Fruit fly (Drosophila melanogaster) whole organism, embryonic: Measurements from ENCODE around the gene CG33293.

Experiments used
- Ada2b ChIP-seq: fragments of 200-800 bp; sonication (Bioruptor generic); IDR thresholded peaks from 2 replicates; pipeline ENCODE4 v1.3.6; 2022; ENCODE audit warnings: missing biosample characterization, missing genetic modification characterization
- Atf-2 ChIP-seq: fragments of 200-800 bp; sonication (Bioruptor generic); optimal IDR thresholded peaks from 2 replicates; lab custom pipeline; 2016; ENCODE audit warnings: missing biosample characterization, missing genetic modification characterization
- CG10209 ChIP-seq: fragments of 200-800 bp; sonication (Bioruptor generic); optimal IDR thresholded peaks from 3 replicates; lab custom pipeline; 2017; ENCODE audit warnings: missing biosample characterization, mild to moderate bottlenecking, missing genetic modification characterization, missing genetic modification reagents
- CG17186 ChIP-seq: fragments of 200-800 bp; sonication (Bioruptor generic); optimal IDR thresholded peaks from 3 replicates; lab custom pipeline; 2017; ENCODE audit warnings: missing biosample characterization, missing genetic modification reagents, missing genetic modification characterization
- CG17359 ChIP-seq: fragments of 200-800 bp; sonication (Bioruptor generic); optimal IDR thresholded peaks from 3 replicates; lab custom pipeline; 2018; ENCODE audit warnings: missing biosample characterization, mild to moderate bottlenecking, missing genetic modification characterization, moderate library complexity
- CG1832 ChIP-seq: fragments of 200-800 bp; sonication (Bioruptor generic); optimal IDR thresholded peaks from 2 replicates; lab custom pipeline; 2017; ENCODE audit warnings: missing biosample characterization, mild to moderate bottlenecking, missing genetic modification characterization, inconsistent platforms
- CG18476 ChIP-seq: fragments of 200-800 bp; sonication (Bioruptor generic); optimal IDR thresholded peaks from 2 replicates; lab custom pipeline; 2016; ENCODE audit warnings: missing biosample characterization, mild to moderate bottlenecking, missing genetic modification characterization
- CG2199 ChIP-seq: fragments of 200-800 bp; sonication (Bioruptor generic); IDR thresholded peaks from 3 replicates; pipeline ENCODE4 v1.3.6; 2022; ENCODE audit warnings: missing biosample characterization, missing genetic modification characterization
- CG32772 ChIP-seq: fragments of 200-800 bp; sonication (Bioruptor generic); IDR thresholded peaks from 2 replicates; pipeline ENCODE4 v1.3.6; 2022; ENCODE audit warnings: missing biosample characterization, missing genetic modification characterization
- CG4617 ChIP-seq: fragments of 200-800 bp; sonication (Bioruptor generic); optimal IDR thresholded peaks from 3 replicates; lab custom pipeline; 2016; ENCODE audit warnings: missing biosample characterization, missing genetic modification characterization, borderline replicate concordance
- CG4820 ChIP-seq: fragments of 200-800 bp; sonication (Bioruptor generic); optimal IDR thresholded peaks from 3 replicates; lab custom pipeline; 2016; ENCODE audit warnings: missing biosample characterization, missing genetic modification characterization
- CG6813 ChIP-seq: fragments of 200-800 bp; sonication (Bioruptor generic); optimal IDR thresholded peaks from 2 replicates; lab custom pipeline; 2017; ENCODE audit warnings: missing biosample characterization, missing genetic modification characterization, mild to moderate bottlenecking, moderate library complexity, missing genetic modification reagents
- CG7556 ChIP-seq: fragments of 200-800 bp; sonication (Bioruptor generic); optimal IDR thresholded peaks from 2 replicates; lab custom pipeline; 2017; ENCODE audit warnings: missing biosample characterization, mild to moderate bottlenecking, missing genetic modification characterization
- CG8478 ChIP-seq: fragments of >200 bp; optimal IDR thresholded peaks from 2 replicates; lab custom pipeline; 2018
- CG8765 ChIP-seq: fragments of 200-800 bp; sonication (Bioruptor generic); IDR thresholded peaks from 2 replicates; pipeline ENCODE4 v1.3.6; 2022; ENCODE audit warnings: missing biosample characterization, missing genetic modification characterization
- CG9609 ChIP-seq: fragments of 200-800 bp; sonication (Bioruptor generic); optimal IDR thresholded peaks from 3 replicates; lab custom pipeline; 2016; ENCODE audit warnings: missing biosample characterization, missing genetic modification characterization
- D19A ChIP-seq: fragments of 200-800 bp; optimal IDR thresholded peaks from 3 replicates; lab custom pipeline; 2019; ENCODE audit warnings: missing biosample characterization, mild to moderate bottlenecking, missing genetic modification characterization, moderate library complexity
- Dip2 ChIP-seq: fragments of 200-800 bp; sonication (Bioruptor generic); IDR thresholded peaks from 2 replicates; pipeline ENCODE4 v1.3.6; 2022; ENCODE audit warnings: missing biosample characterization, missing genetic modification characterization
- HLH3B ChIP-seq: fragments of 200-800 bp; sonication (Bioruptor generic); IDR thresholded peaks from 2 replicates; pipeline ENCODE4 v1.3.6; 2022; ENCODE audit warnings: missing biosample characterization, missing genetic modification characterization
- HmgD ChIP-seq: fragments of 200-800 bp; sonication (Bioruptor generic); optimal IDR thresholded peaks from 3 replicates; lab custom pipeline; 2016; ENCODE audit warnings: missing biosample characterization, missing genetic modification characterization
- Hr51 ChIP-seq, 2 experiments: fragments of 200-800 bp; sonication (Bioruptor generic); optimal IDR thresholded peaks; 2 replicates in 1 of 2; 3 replicates in 1 of 2; lab custom pipeline; 2016 to 2018; ENCODE audit warnings: missing biosample characterization in 2 of 2, missing genetic modification characterization in 2 of 2, mild to moderate bottlenecking in 1 of 2, moderate library complexity in 1 of 2
- Max ChIP-seq: fragments of 200-800 bp; sonication (Bioruptor generic); optimal IDR thresholded peaks from 2 replicates; lab custom pipeline; 2016; ENCODE audit warnings: missing biosample characterization, mild to moderate bottlenecking, missing genetic modification characterization
- Meics ChIP-seq: fragments of 200-800 bp; sonication (Bioruptor generic); optimal IDR thresholded peaks from 2 replicates; lab custom pipeline; 2017; ENCODE audit warnings: missing biosample characterization, mild to moderate bottlenecking, missing genetic modification characterization
- Nf-YA ChIP-seq: fragments of 200-800 bp; sonication (Bioruptor generic); IDR thresholded peaks from 2 replicates; pipeline ENCODE4 v1.3.6; 2022; ENCODE audit warnings: missing biosample characterization, missing genetic modification characterization
- Ssrp ChIP-seq: fragments of 200-800 bp; sonication (Bioruptor generic); optimal IDR thresholded peaks from 2 replicates; lab custom pipeline; 2018; ENCODE audit warnings: missing biosample characterization, mild to moderate bottlenecking, missing genetic modification characterization, moderate library complexity
- ash1 ChIP-seq: fragments of 200-800 bp; sonication (Bioruptor generic); optimal IDR thresholded peaks from 2 replicates; lab custom pipeline; 2018; ENCODE audit warnings: missing biosample characterization, mild to moderate bottlenecking, missing genetic modification characterization
- bowl ChIP-seq: fragments of 200-800 bp; sonication (Bioruptor generic); IDR thresholded peaks from 2 replicates; pipeline ENCODE4 v1.3.6; 2022; ENCODE audit warnings: missing biosample characterization, missing genetic modification characterization
- ci ChIP-seq: fragments of 200-800 bp; sonication (Bioruptor generic); IDR thresholded peaks from 3 replicates; pipeline ENCODE4 v1.3.6; 2022; ENCODE audit warnings: missing biosample characterization, missing genetic modification characterization
- cwo ChIP-seq: fragments of 200-800 bp; sonication (Bioruptor generic); optimal IDR thresholded peaks from 3 replicates; lab custom pipeline; 2017; ENCODE audit warnings: missing biosample characterization, missing genetic modification characterization, mild to moderate bottlenecking, moderate library complexity, missing genetic modification reagents
- da ChIP-seq: fragments of 200-800 bp; sonication (Bioruptor generic); optimal IDR thresholded peaks from 2 replicates; lab custom pipeline; 2016; ENCODE audit warnings: missing biosample characterization, missing genetic modification characterization
- disco-r ChIP-seq: fragments of 200-800 bp; sonication (Bioruptor generic); optimal IDR thresholded peaks from 2 replicates; lab custom pipeline; 2016; ENCODE audit warnings: missing biosample characterization, missing genetic modification characterization
- dmrt99B ChIP-seq: fragments of 200-800 bp; sonication (Bioruptor generic); optimal IDR thresholded peaks from 2 replicates; lab custom pipeline; 2018; ENCODE audit warnings: missing biosample characterization, mild to moderate bottlenecking, missing genetic modification characterization, moderate library complexity
- eyg ChIP-seq: fragments of 200-800 bp; sonication (Bioruptor generic); optimal IDR thresholded peaks from 3 replicates; lab custom pipeline; 2016; ENCODE audit warnings: missing biosample characterization, missing genetic modification characterization
- ftz-f1 ChIP-seq: fragments of 200-800 bp; sonication (Bioruptor generic); optimal IDR thresholded peaks from 2 replicates; lab custom pipeline; 2016; ENCODE audit warnings: missing biosample characterization, missing genetic modification characterization
- hbn ChIP-seq: fragments of 200-800 bp; sonication (Bioruptor generic); IDR thresholded peaks from 2 replicates; pipeline ENCODE4 v1.3.6; 2022; ENCODE audit warnings: missing biosample characterization, missing genetic modification characterization; ENCODE audit not compliant: partially characterized antibody
- insv ChIP-seq, 2 experiments: fragments of 200-800 bp; sonication (Bioruptor generic); optimal IDR thresholded peaks; 3 replicates each; lab custom pipeline; 2016 to 2018; ENCODE audit warnings: missing biosample characterization in 2 of 2, missing genetic modification characterization in 2 of 2
- jumu ChIP-seq: fragments of 200-800 bp; sonication (Bioruptor generic); optimal IDR thresholded peaks from 3 replicates; lab custom pipeline; 2016; ENCODE audit warnings: missing biosample characterization, missing genetic modification characterization
- lola ChIP-seq, 3 experiments: fragments of >200 bp in 2 of 3; fragments of 200-800 bp in 1 of 3; sonication (Bioruptor generic) in 1 of 3; optimal IDR thresholded peaks; 2 replicates each; lab custom pipeline; 2017 to 2019; ENCODE audit warnings: missing biosample characterization in 3 of 3, missing genetic modification characterization in 3 of 3, mild to moderate bottlenecking in 1 of 3, moderate library complexity in 1 of 3
- lov ChIP-seq, 2 experiments: fragments of 200-800 bp in 1 of 2; fragments of >200 bp in 1 of 2; sonication (Bioruptor generic) in 1 of 2; IDR thresholded peaks in 1 of 2; optimal IDR thresholded peaks in 1 of 2; 2 replicates in 1 of 2; 3 replicates in 1 of 2; pipeline versions ENCODE4 v1.3.6 to Lab custom; 2017 to 2022; ENCODE audit warnings: missing biosample characterization in 1 of 2, missing genetic modification characterization in 1 of 2
- luna ChIP-seq: fragments of 200-800 bp; sonication (Bioruptor generic); optimal IDR thresholded peaks from 2 replicates; lab custom pipeline; 2016; ENCODE audit warnings: missing biosample characterization, missing genetic modification characterization
- phol ChIP-seq: fragments of 200-800 bp; sonication (Bioruptor generic); optimal IDR thresholded peaks from 3 replicates; lab custom pipeline; 2018; ENCODE audit warnings: missing biosample characterization, mild to moderate bottlenecking, missing genetic modification characterization, moderate library complexity
- ranshi ChIP-seq: fragments of 200-800 bp; sonication (Bioruptor generic); IDR thresholded peaks from 2 replicates; pipeline ENCODE4 v1.3.6; 2022; ENCODE audit warnings: missing biosample characterization, missing genetic modification characterization
- scrt ChIP-seq: fragments of 200-800 bp; sonication (Bioruptor generic); optimal IDR thresholded peaks from 2 replicates; lab custom pipeline; 2018; ENCODE audit warnings: missing biosample characterization, mild to moderate bottlenecking, missing genetic modification characterization, moderate library complexity
- slbo ChIP-seq: fragments of 200-800 bp; sonication (Bioruptor generic); IDR thresholded peaks from 2 replicates; pipeline ENCODE4 v1.3.6; 2022; ENCODE audit warnings: missing biosample characterization, missing genetic modification characterization
- tll ChIP-seq, 2 experiments: fragments of 200-800 bp in 1 of 2; fragments of >200 bp in 1 of 2; sonication (Bioruptor generic) in 1 of 2; optimal IDR thresholded peaks; 2 replicates each; lab custom pipeline; 2017 to 2019; ENCODE audit warnings: missing biosample characterization in 2 of 2, missing genetic modification characterization in 2 of 2, mild to moderate bottlenecking in 1 of 2, moderate library complexity in 1 of 2
- trh ChIP-seq: fragments of 200-800 bp; sonication (Bioruptor generic); optimal IDR thresholded peaks from 2 replicates; lab custom pipeline; 2016; ENCODE audit warnings: missing biosample characterization, missing genetic modification characterization
- vfl ChIP-seq: fragments of 200-800 bp; sonication (Bioruptor generic); optimal IDR thresholded peaks from 2 replicates; lab custom pipeline; 2016; ENCODE audit warnings: missing biosample characterization, missing genetic modification characterization

The CG33293 gene

DNA sequence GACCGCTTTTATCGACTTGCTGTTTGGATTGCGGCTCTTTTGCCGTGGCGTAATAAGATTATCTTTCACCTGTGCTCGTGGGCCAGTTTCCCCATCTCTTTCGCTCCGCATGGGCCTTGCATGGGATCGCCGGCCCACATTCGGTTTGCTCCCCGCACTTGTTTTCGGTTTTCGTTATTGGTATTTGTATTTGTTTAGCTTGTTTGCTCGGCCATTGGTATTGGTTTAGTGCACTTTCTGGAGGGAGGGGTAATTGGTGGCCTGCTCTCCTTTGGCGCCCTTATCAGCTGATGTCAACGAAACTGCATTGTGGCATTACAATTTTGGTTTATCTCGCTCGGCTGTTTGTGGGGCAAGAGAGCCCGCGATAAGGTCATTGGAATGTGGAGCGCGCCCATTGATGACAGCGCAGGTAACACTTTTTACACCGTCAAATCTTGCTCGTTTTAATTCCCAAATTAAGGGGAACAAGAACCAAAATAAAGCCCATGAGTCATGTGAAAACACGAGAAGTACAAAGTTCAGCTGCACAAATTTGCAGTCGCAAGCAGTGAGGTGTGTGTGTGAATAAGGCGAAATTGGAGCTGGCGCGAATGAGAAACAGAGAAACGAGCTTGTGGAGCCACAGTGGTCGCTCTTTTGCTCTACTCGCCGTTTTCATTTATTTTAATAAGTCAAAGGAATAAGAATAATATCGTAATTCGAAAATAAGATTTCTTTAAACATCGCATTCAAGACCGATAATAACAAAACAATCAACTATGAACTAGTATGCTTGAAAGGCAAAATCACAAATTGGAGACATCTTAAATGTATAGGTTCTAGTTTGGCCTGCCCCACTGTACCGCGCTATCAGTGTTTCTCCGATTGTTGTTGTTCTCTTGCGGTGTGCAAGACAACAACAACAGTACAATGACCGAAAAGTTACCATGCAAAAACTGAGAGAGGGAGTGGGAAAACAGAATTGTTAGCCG, 24.9 kb downstream of the CG33293 start (continued):
- TF ChIP-seq CG6813, result peak; percentile 100
- TF ChIP-seq lov (optimal IDR thresholded peaks at IDR 0.05; lab: Kevin White, UChicago), result no peak
- peak; percentile 99 for TF ChIP-seq lov (GFP tag; IDR thresholded peaks at IDR 0.05; lab: Robert Waterston, UW)
- peak; percentile 97 for TF ChIP-seq Nf-YA (GFP tag; lab: Robert Waterston, UW)
- TF ChIP-seq CG1832 (GFP tag; lab: Kevin White, UChicago), result no peak
- TF ChIP-seq CG18476 (GFP tag; lab: Kevin White, UChicago), result peak; percentile 98
- TF ChIP-seq Ssrp, result peak; percentile 63
- peak; percentile 92 for TF ChIP-seq dmrt99B (tag; lab: Kevin White, UChicago)
- TF ChIP-seq Dip2 (GFP tag; lab: Robert Waterston, UW), result no peak
- peak; percentile 98 for TF ChIP-seq Atf-2 (GFP tag; lab: Kevin White, UChicago)
- TF ChIP-seq CG8478 (lab: Kevin White, UChicago), result no peak
- peak; percentile 83 for TF ChIP-seq vfl (GFP tag; lab: Kevin White, UChicago)
- TF ChIP-seq lola (GFP tag; optimal IDR thresholded peaks at IDR 0.05; lab: Kevin White, UChicago), result peak in 1 of 3 experiments; percentile 97
- peak; percentile 97 for TF ChIP-seq HLH3B
- TF ChIP-seq CG17359 (tag; lab: Kevin White, UChicago), result peak; percentile 99
- peak; percentile 85 for TF ChIP-seq scrt (GFP tag; lab: Kevin White, UChicago)
- peak; percentile 64 for TF ChIP-seq cwo (GFP tag; lab: Kevin White, UChicago)
- peak; percentile 94 for TF ChIP-seq ranshi
- TF ChIP-seq CG8765, result peak; percentile 84
- peak; percentile 96 for TF ChIP-seq CG4617 (GFP tag; lab: Kevin White, UChicago)
- peak; percentile 81 for TF ChIP-seq ftz-f1 (GFP tag; lab: Kevin White, UChicago)
- TF ChIP-seq ash1, result peak; percentile 96
- TF ChIP-seq trh (GFP tag; lab: Kevin White, UChicago), result peak; percentile 99
- TF ChIP-seq ci, result peak; percentile 100
- peak; percentile 97 for TF ChIP-seq jumu
- peak; percentile 98 for TF ChIP-seq disco-r (GFP tag; lab: Kevin White, UChicago)
- TF ChIP-seq eyg (GFP tag; lab: Kevin White, UChicago), result peak; percentile 98
- peak; percentile 98 for TF ChIP-seq Max
- TF ChIP-seq CG2199 (GFP tag; lab: Robert Waterston, UW), result peak; percentile 98
- peak in 1 of 2 experiments; percentile 86 for TF ChIP-seq tll (GFP tag; optimal IDR thresholded peaks at IDR 0.05; lab: Kevin White, UChicago)
- peak; percentile 99 for TF ChIP-seq CG10209 (GFP tag; lab: Kevin White, UChicago)
- TF ChIP-seq CG4820 (GFP tag; lab: Kevin White, UChicago), result peak; percentile 96
- peak; percentile 98 for TF ChIP-seq HmgD (GFP tag; lab: Kevin White, UChicago)
- TF ChIP-seq CG17186 (GFP tag; lab: Kevin White, UChicago), result peak; percentile 98
- peak; percentile 98 for TF ChIP-seq da (GFP tag; lab: Kevin White, UChicago)
- no peak for TF ChIP-seq hbn
- peak; percentile 78 to 82 for TF ChIP-seq insv (GFP tag; optimal IDR thresholded peaks at IDR 0.05; lab: Kevin White, UChicago)
- peak; percentile 56 for TF ChIP-seq phol (tag; lab: Kevin White, UChicago)
- TF ChIP-seq Meics, result peak; percentile 70
- TF ChIP-seq bowl, result peak; percentile 88
- peak; percentile 93 for TF ChIP-seq CG7556 (GFP tag; lab: Kevin White, UChicago)
- TF ChIP-seq Ada2b (GFP tag; lab: Robert Waterston, UW), result peak; percentile 82
- TF ChIP-seq CG32772 (GFP tag; lab: Robert Waterston, UW), result peak; percentile 86
- TF ChIP-seq CG9609 (GFP tag; lab: Kevin White, UChicago), result peak; percentile 97
- TF ChIP-seq D19A, result peak; percentile 91
- TF ChIP-seq Hr51 (GFP tag; optimal IDR thresholded peaks at IDR 0.05; lab: Kevin White, UChicago), result peak; percentile 77 to 99
- peak; percentile 59 for TF ChIP-seq slbo (GFP tag; lab: Robert Waterston, UW)
- TF ChIP-seq luna (GFP tag; lab: Kevin White, UChicago), result peak; percentile 11
